Worm (Caenorhabditis elegans) whole organism, young adult: Measurements from ENCODE around the gene daf-9.

Experiments used
- B0261.1 ChIP-seq: sonication (generic microtip); optimal IDR thresholded peaks from 2 replicates; lab custom pipeline; 2016; ENCODE audit warnings: mild to moderate bottlenecking, missing genetic modification characterization, moderate library complexity, missing compliant biosample characterization
- B0336.3 ChIP-seq: fragments of 200-800 bp; sonication (Bioruptor generic); IDR thresholded peaks from 2 replicates; pipeline ENCODE4 v1.3.6; 2022; ENCODE audit warnings: missing genetic modification characterization, missing compliant biosample characterization
- F33H1.4 ChIP-seq: fragments of 200-800 bp; sonication (Bioruptor generic); IDR thresholded peaks from 2 replicates; pipeline ENCODE4 v1.3.6; 2022; ENCODE audit warnings: missing genetic modification reagents, missing genetic modification characterization, missing compliant biosample characterization
- F52B5.7 ChIP-seq: sonication (generic microtip); optimal IDR thresholded peaks from 2 replicates; lab custom pipeline; 2016; ENCODE audit warnings: mild to moderate bottlenecking, missing genetic modification characterization, missing compliant biosample characterization
- F57A8.1 ChIP-seq: fragments of 200-800 bp; sonication (Bioruptor generic); optimal IDR thresholded peaks from 2 replicates; lab custom pipeline; 2018; ENCODE audit warnings: mild to moderate bottlenecking, missing genetic modification characterization, moderate library complexity, missing compliant biosample characterization
- T07F8.4 ChIP-seq: sonication (generic microtip); optimal IDR thresholded peaks from 2 replicates; lab custom pipeline; 2016; ENCODE audit warnings: mild to moderate bottlenecking, missing genetic modification characterization, moderate library complexity, missing compliant biosample characterization
- Y53G8AR.9 ChIP-seq: fragments of 200-800 bp; sonication (Bioruptor generic); conservative IDR thresholded peaks from 2 replicates; pipeline ENCODE4 v1.3.6; 2022; ENCODE audit warnings: missing genetic modification reagents, missing genetic modification characterization, missing compliant biosample characterization
- ama-1 ChIP-seq, 3 experiments: fragments of 150-350 bp in 1 of 3; sonication (generic microtip) in 2 of 3; optimal IDR thresholded peaks; 2 replicates each; lab custom pipeline; 2014 to 2018; ENCODE audit warnings: missing biosample characterization in 2 of 3, missing genetic modification characterization in 2 of 3, missing genetic modification reagents in 2 of 3
- aptf-2 ChIP-seq: fragments of 200-800 bp; sonication (Bioruptor generic); conservative IDR thresholded peaks from 2 replicates; pipeline ENCODE4 v1.3.6; 2022; ENCODE audit warnings: missing genetic modification reagents, missing genetic modification characterization, missing compliant biosample characterization
- attf-6 ChIP-seq: fragments of 200-800 bp; sonication (Bioruptor generic); IDR thresholded peaks from 2 replicates; pipeline ENCODE4 v1.3.6; 2022; ENCODE audit warnings: missing genetic modification reagents, missing genetic modification characterization, missing compliant biosample characterization
- bed-2 ChIP-seq: fragments of 200-800 bp; sonication (Bioruptor generic); IDR thresholded peaks from 2 replicates; pipeline ENCODE4 v1.3.6; 2022; ENCODE audit warnings: missing genetic modification reagents, missing genetic modification characterization, missing compliant biosample characterization
- cebp-2 ChIP-seq: fragments of 200-800 bp; sonication (Bioruptor generic); IDR thresholded peaks from 2 replicates; pipeline ENCODE4 v1.3.6; 2022; ENCODE audit warnings: missing genetic modification characterization, missing compliant biosample characterization
- ceh-100 ChIP-seq: fragments of 200-800 bp; sonication (Bioruptor generic); IDR thresholded peaks from 2 replicates; pipeline ENCODE4 v1.3.6; 2022; ENCODE audit warnings: missing genetic modification reagents, missing genetic modification characterization, missing compliant biosample characterization
- ceh-27 ChIP-seq: fragments of 200-800 bp; sonication (Bioruptor generic); optimal IDR thresholded peaks from 2 replicates; lab custom pipeline; 2018; ENCODE audit warnings: mild to moderate bottlenecking, missing genetic modification characterization, moderate library complexity, missing compliant biosample characterization
- ceh-58 ChIP-seq: fragments of 200-800 bp; sonication (Bioruptor generic); IDR thresholded peaks from 2 replicates; pipeline ENCODE4 v1.3.6; 2022; ENCODE audit warnings: missing genetic modification characterization, missing compliant biosample characterization
- ceh-79 ChIP-seq: sonication (generic microtip); optimal IDR thresholded peaks from 2 replicates; lab custom pipeline; 2017; ENCODE audit warnings: mild to moderate bottlenecking, missing genetic modification characterization, missing compliant biosample characterization
- dpff-1 ChIP-seq: sonication (generic microtip); optimal IDR thresholded peaks from 2 replicates; lab custom pipeline; 2017; ENCODE audit warnings: mild to moderate bottlenecking, missing genetic modification characterization, missing compliant biosample characterization
- ets-4 ChIP-seq: fragments of 200-800 bp; sonication (Bioruptor generic); optimal IDR thresholded peaks from 2 replicates; lab custom pipeline; 2018; ENCODE audit warnings: mild to moderate bottlenecking, missing genetic modification characterization, missing compliant biosample characterization
- gei-17 ChIP-seq: fragments of 200-800 bp; sonication (Bioruptor generic); optimal IDR thresholded peaks from 2 replicates; lab custom pipeline; 2018; ENCODE audit warnings: mild to moderate bottlenecking, missing genetic modification characterization, missing compliant biosample characterization
- him-1 ChIP-seq: sonication (generic microtip); optimal IDR thresholded peaks from 2 replicates; lab custom pipeline; 2016; ENCODE audit warnings: missing genotype, missing genetic modification reagents, missing genetic modification characterization, missing compliant biosample characterization
- hlh-26 ChIP-seq: fragments of 200-800 bp; sonication (Bioruptor generic); conservative IDR thresholded peaks from 2 replicates; pipeline ENCODE4 v1.3.6; 2022; ENCODE audit warnings: missing genetic modification reagents, missing genetic modification characterization, missing compliant biosample characterization
- lag-1 ChIP-seq: fragments of 200-800 bp; sonication (Bioruptor generic); IDR thresholded peaks from 2 replicates; pipeline ENCODE4 v1.3.6; 2022; ENCODE audit warnings: missing genetic modification reagents, missing genetic modification characterization, missing compliant biosample characterization
- let-526 ChIP-seq: fragments of 200-800 bp; sonication (Bioruptor generic); IDR thresholded peaks from 2 replicates; pipeline ENCODE4 v1.3.6; 2022; ENCODE audit warnings: missing genetic modification reagents, missing genetic modification characterization, missing compliant biosample characterization
- lin-35 ChIP-seq, 3 experiments: fragments of 150-350 bp in 2 of 3; sonication (generic microtip) in 1 of 3; optimal IDR thresholded peaks; 2 replicates each; lab custom pipeline; 2014 to 2018; ENCODE audit warnings: missing biosample characterization in 3 of 3, missing genetic modification characterization in 3 of 3, missing genetic modification reagents in 3 of 3
- lin-40 ChIP-seq: sonication (generic microtip); optimal IDR thresholded peaks from 2 replicates; lab custom pipeline; 2016; ENCODE audit warnings: missing genetic modification characterization, mild to moderate bottlenecking, missing compliant biosample characterization, missing genotype, missing genetic modification reagents
- lir-1 ChIP-seq: fragments of 200-800 bp; sonication (Bioruptor generic); conservative IDR thresholded peaks from 2 replicates; pipeline ENCODE4 v1.3.6; 2022; ENCODE audit warnings: missing genetic modification reagents, missing genetic modification characterization, missing compliant biosample characterization
- lsl-1 ChIP-seq: fragments of 200-800 bp; sonication (Bioruptor generic); optimal IDR thresholded peaks from 2 replicates; lab custom pipeline; 2018; ENCODE audit warnings: mild to moderate bottlenecking, missing genetic modification characterization, moderate library complexity, missing compliant biosample characterization
- lsy-27 ChIP-seq: sonication (generic microtip); optimal IDR thresholded peaks from 2 replicates; lab custom pipeline; 2017; ENCODE audit warnings: missing genetic modification characterization, mild to moderate bottlenecking, missing compliant biosample characterization, antibody characterized with exemption, missing genotype, borderline replicate concordance; ENCODE audit not compliant: insufficient read depth
- madf-3 ChIP-seq: fragments of 200-800 bp; sonication (Bioruptor generic); IDR thresholded peaks from 2 replicates; pipeline ENCODE4 v1.3.6; 2022; ENCODE audit warnings: missing genetic modification reagents, missing genetic modification characterization, missing compliant biosample characterization
- madf-6 ChIP-seq: fragments of 200-800 bp; sonication (Bioruptor generic); IDR thresholded peaks from 2 replicates; pipeline ENCODE4 v1.3.6; 2022; ENCODE audit warnings: missing genetic modification reagents, missing genetic modification characterization, missing compliant biosample characterization
- madf-8 ChIP-seq: fragments of 200-800 bp; sonication (Bioruptor generic); conservative IDR thresholded peaks from 2 replicates; pipeline ENCODE4 v1.3.6; 2022; ENCODE audit warnings: missing genetic modification reagents, missing genetic modification characterization, missing compliant biosample characterization
- mcd-1 ChIP-seq: fragments of 200-800 bp; sonication (Bioruptor generic); IDR thresholded peaks from 2 replicates; pipeline ENCODE4 v1.3.6; 2022; ENCODE audit warnings: missing genetic modification reagents, missing genetic modification characterization, missing compliant biosample characterization
- mel-28 ChIP-seq: sonication (generic microtip); optimal IDR thresholded peaks from 2 replicates; lab custom pipeline; 2016; ENCODE audit warnings: borderline replicate concordance, mild to moderate bottlenecking, missing genetic modification characterization, missing compliant biosample characterization
- nfya-2 ChIP-seq: fragments of 200-800 bp; sonication (Bioruptor generic); IDR thresholded peaks from 2 replicates; pipeline ENCODE4 v1.3.6; 2022; ENCODE audit warnings: missing genetic modification reagents, missing genetic modification characterization, missing compliant biosample characterization
- nhr-27 ChIP-seq: fragments of 200-800 bp; sonication (Bioruptor generic); optimal IDR thresholded peaks from 2 replicates; lab custom pipeline; 2018; ENCODE audit warnings: mild to moderate bottlenecking, missing genetic modification characterization, moderate library complexity, missing compliant biosample characterization
- sea-2 ChIP-seq: fragments of 200-800 bp; sonication (Bioruptor generic); IDR thresholded peaks from 2 replicates; pipeline ENCODE4 v1.3.6; 2022; ENCODE audit warnings: missing genetic modification characterization, missing compliant biosample characterization
- snpc-4 ChIP-seq, 5 experiments: fragments of 150-350 bp in 1 of 5; sonication (generic microtip) in 4 of 5; optimal IDR thresholded peaks; 2 replicates each; lab custom pipeline; 2014 to 2018; ENCODE audit warnings: missing genetic modification characterization in 5 of 5, missing biosample characterization in 3 of 5, antibody characterized with exemption in 2 of 5, mild to moderate bottlenecking in 2 of 5, missing compliant biosample characterization in 2 of 5, missing genotype in 2 of 5, moderate library complexity in 2 of 5, missing genetic modification reagents in 1 of 5
- tbp1 ChIP-seq: fragments of 200-800 bp; sonication (Bioruptor generic); optimal IDR thresholded peaks from 2 replicates; lab custom pipeline; 2018; ENCODE audit warnings: mild to moderate bottlenecking, missing genetic modification characterization, missing compliant biosample characterization
- tbx-9 ChIP-seq: sonication (generic microtip); optimal IDR thresholded peaks from 2 replicates; lab custom pipeline; 2016; ENCODE audit warnings: borderline replicate concordance, missing genetic modification characterization, inconsistent platforms, missing compliant biosample characterization
- zfh-2 ChIP-seq: fragments of 200-800 bp; sonication (Bioruptor generic); conservative IDR thresholded peaks from 2 replicates; pipeline ENCODE4 v1.3.6; 2022; ENCODE audit warnings: missing genetic modification reagents, missing genetic modification characterization, missing compliant biosample characterization
- ztf-18 ChIP-seq: sonication (generic microtip); optimal IDR thresholded peaks from 2 replicates; lab custom pipeline; 2016; ENCODE audit warnings: missing genotype, mild to moderate bottlenecking, missing genetic modification characterization, missing compliant biosample characterization
- ztf-26 ChIP-seq: sonication (generic microtip); optimal IDR thresholded peaks from 2 replicates; lab custom pipeline; 2017; ENCODE audit warnings: missing genetic modification characterization, missing compliant biosample characterization
- ztf-28 ChIP-seq: fragments of 200-800 bp; sonication (Bioruptor generic); IDR thresholded peaks from 2 replicates; pipeline ENCODE4 v1.3.6; 2022; ENCODE audit warnings: missing genetic modification reagents, missing genetic modification characterization, missing compliant biosample characterization

daf-9 gene

DNA sequence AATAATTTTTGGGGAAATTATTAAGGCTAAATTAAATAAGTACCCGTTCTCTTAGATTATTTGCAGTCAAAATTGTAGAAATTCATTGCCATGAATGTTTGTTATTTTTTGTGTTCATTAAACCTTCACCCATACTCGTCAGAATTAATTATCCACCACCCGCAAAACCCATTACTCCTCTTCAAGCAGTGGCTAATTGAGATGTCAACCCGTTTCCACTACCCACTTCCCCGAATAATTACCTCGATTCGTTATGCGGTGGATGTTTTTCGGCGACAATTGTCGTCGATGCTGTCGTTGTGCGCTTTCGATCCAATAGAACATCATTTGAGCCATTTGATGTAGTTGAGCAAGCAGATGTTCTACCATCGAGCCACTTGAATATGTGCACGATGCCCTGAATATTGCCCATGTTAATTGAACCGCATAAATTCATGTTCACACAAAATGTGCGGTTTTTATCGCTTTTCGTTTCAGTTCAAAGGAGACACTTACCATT lies 14.6 kb downstream of the daf-9 start:
- TF ChIP-seq aptf-2 (no peak), B0336.3 (GFP tag; lab: Robert Waterston, UW) (no peak), madf-6 (GFP tag; lab: Robert Waterston, UW) (no peak), hlh-26 (GFP tag; lab: Robert Waterston, UW) (no peak), snpc-4 (GFP tag; optimal IDR thresholded peaks at IDR 0.05; lab: Kevin White, UChicago) (no peak), snpc-4 (tag; optimal IDR thresholded peaks at IDR 0.05; lab: Kevin White, UChicago) (no peak), sea-2 (GFP tag; lab: Robert Waterston, UW) (no peak)

- TF ChIP-seq lag-1 (GFP tag; lab: Robert Waterston, UW) (no peak), tbp1 (GFP tag; lab: Kevin White, UChicago) (no peak), ceh-100 (GFP tag; lab: Robert Waterston, UW) (no peak), nfya-2 (GFP tag; lab: Robert Waterston, UW) (no peak), bed-2 (GFP tag; lab: Robert Waterston, UW) (no peak), ceh-79 (tag; lab: Kevin White, UChicago) (no peak), cebp-2 (GFP tag; lab: Robert Waterston, UW) (no peak)
Observed at ce11 chrX:6216551-6216950, 19.8 kb downstream of the daf-9 start, which contains the start of gene lrch-1. TSS of gene lrch-1 (minus strand) at chrX:6216651.

DNA sequence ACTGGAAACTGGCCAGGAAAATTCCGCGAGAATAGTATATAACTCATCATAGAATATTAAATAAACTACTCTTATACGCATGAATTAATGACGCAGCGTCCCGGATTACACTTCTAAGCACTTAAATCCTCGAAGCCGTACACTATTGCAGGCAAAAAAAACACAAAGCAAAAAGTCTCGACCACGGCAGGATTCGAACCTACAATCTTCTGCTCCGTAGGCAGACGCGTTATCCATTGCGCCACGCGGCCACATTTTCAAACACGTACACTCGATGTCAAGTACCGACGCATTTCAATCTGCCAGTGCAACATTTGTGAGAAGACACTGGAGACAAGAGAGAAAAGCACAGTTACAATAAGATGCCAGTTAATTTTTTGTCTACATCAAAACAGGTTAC lies 23.2 kb downstream of the daf-9 start:
- TF ChIP-seq gei-17 (GFP tag; lab: Kevin White, UChicago) (peak; percentile 1), F52B5.7 (tag; lab: Kevin White, UChicago) (peak; percentile 58), tbx-9 (tag; lab: Kevin White, UChicago) (no peak), ztf-18 (tag; lab: Kevin White, UChicago) (peak; percentile 43), zfh-2 (GFP tag; lab: Robert Waterston, UW) (no peak), ceh-58 (GFP tag; lab: Robert Waterston, UW) (no peak), mel-28 (tag; lab: Kevin White, UChicago) (no peak), lir-1 (GFP tag; lab: Robert Waterston, UW) (no peak), let-526 (GFP tag; lab: Robert Waterston, UW) (0 out of 2 replicates have a peak, but pooled peaks have one; percentile 22), bed-2 (GFP tag; lab: Robert Waterston, UW) (no peak), lin-40 (tag; lab: Kevin White, UChicago) (peak; percentile 63), him-1 (tag; lab: Kevin White, UChicago) (peak; percentile 88), lsy-27 (tag; lab: Kevin White, UChicago) (peak; percentile 57), B0261.1 (tag; lab: Kevin White, UChicago) (peak; percentile 85), attf-6 (GFP tag; lab: Robert Waterston, UW) (no peak), sea-2 (GFP tag; lab: Robert Waterston, UW) (no peak), T07F8.4 (tag; lab: Kevin White, UChicago) (peak; percentile 26), B0336.3 (GFP tag; lab: Robert Waterston, UW) (no peak; the same call in 1 of the 2 replicates), ama-1 (optimal IDR thresholded peaks at IDR 0.05; lab: Kevin White, UChicago) (no peak), ama-1 (GFP tag; optimal IDR thresholded peaks at IDR 0.05; lab: Kevin White, UChicago) (no peak), lsl-1 (GFP tag; lab: Kevin White, UChicago) (no peak), lin-35 (GFP tag; optimal IDR thresholded peaks at IDR 0.05; lab: Kevin White, UChicago) (no peak), ets-4 (GFP tag; lab: Kevin White, UChicago) (peak; percentile 16), dpff-1 (tag; lab: Kevin White, UChicago) (no peak), hlh-26 (GFP tag; lab: Robert Waterston, UW) (no peak), madf-3 (GFP tag; lab: Robert Waterston, UW) (0 out of 2 replicates have a peak, but pooled peaks have one; percentile 23), nhr-27 (tag; lab: Kevin White, UChicago) (no peak), ceh-27 (GFP tag; lab: Kevin White, UChicago) (peak; percentile 62), ztf-26 (peak; percentile 55), Y53G8AR.9 (GFP tag; lab: Robert Waterston, UW) (peak; percentile 61; the same call in 1 of the 2 replicates), F57A8.1 (GFP tag; lab: Kevin White, UChicago) (no peak), mcd-1 (no peak), ztf-28 (GFP tag; lab: Robert Waterston, UW) (peak; percentile 85; the same call in 1 of the 2 replicates), madf-8 (GFP tag; lab: Robert Waterston, UW) (no peak), F33H1.4 (GFP tag; lab: Robert Waterston, UW) (no peak)
